Worm (Caenorhabditis elegans): ENCODE measurements around the gene F35C5.12.

Gene F35C5.12

ce11 chrII:12896666-12897065, 17.7 kb downstream of the F35C5.12 start:
- TF ChIP-seq pha-4 (tag; optimal IDR thresholded peaks at IDR 0.05) (no peak), ces-1 (GFP tag; optimal IDR thresholded peaks at IDR 0.05) (no peak), mab-5 (tag; optimal IDR thresholded peaks at IDR 0.05) (no peak)

ce11 chrII:12895078-12895670, 19.2 kb downstream of the F35C5.12 start, which contains the start of the genes clec-62 and clec-63:
TSS of gene clec-62 (minus strand) at chrII:12895128.
TSS of gene clec-63 (plus strand) at chrII:12895638.
- no peak for TF ChIP-seq flh-1 (GFP tag; optimal IDR thresholded peaks at IDR 0.05)
- TF ChIP-seq drap-1 (GFP tag; optimal IDR thresholded peaks at IDR 0.05), result no peak
- no peak for TF ChIP-seq ceh-83 (GFP tag; optimal IDR thresholded peaks at IDR 0.05)
- TF ChIP-seq ztf-11 (tag; optimal IDR thresholded peaks at IDR 0.05), result no peak
- TF ChIP-seq ceh-39 (tag; optimal IDR thresholded peaks at IDR 0.05), result no peak
- no peak for TF ChIP-seq zip-8 (tag; optimal IDR thresholded peaks at IDR 0.05)
- no peak for TF ChIP-seq bed-3 (GFP tag; optimal IDR thresholded peaks at IDR 0.05)
- no peak for TF ChIP-seq nhr-28 (tag; optimal IDR thresholded peaks at IDR 0.05)
- TF ChIP-seq unc-39 (tag; optimal IDR thresholded peaks at IDR 0.05), result no peak
- TF ChIP-seq ces-1 (GFP tag; optimal IDR thresholded peaks at IDR 0.05), result no peak
- no peak for TF ChIP-seq blmp-1 (tag; optimal IDR thresholded peaks at IDR 0.05)
- no peak for TF ChIP-seq snpc-4 (tag; optimal IDR thresholded peaks at IDR 0.05)
- no peak for TF ChIP-seq tbx-8 (GFP tag; optimal IDR thresholded peaks at IDR 0.05)
- TF ChIP-seq lin-13 (tag; optimal IDR thresholded peaks at IDR 0.05), result no peak
- TF ChIP-seq M03D4.4 (tag; optimal IDR thresholded peaks at IDR 0.05), result no peak
- TF ChIP-seq nhr-237 (tag; optimal IDR thresholded peaks at IDR 0.05), result no peak

- TF ChIP-seq ceh-43 (GFP tag; optimal IDR thresholded peaks at IDR 0.05) (no peak), snpc-4 (tag; optimal IDR thresholded peaks at IDR 0.05) (no peak), tbx-8 (GFP tag; optimal IDR thresholded peaks at IDR 0.05) (no peak), ceh-39 (tag; optimal IDR thresholded peaks at IDR 0.05) (no peak), nhr-237 (tag; optimal IDR thresholded peaks at IDR 0.05) (no peak), unc-120 (tag; optimal IDR thresholded peaks at IDR 0.05; ENCODE audit: poor library complexity, severe bottlenecking) (no peak), blmp-1 (tag; optimal IDR thresholded peaks at IDR 0.05) (no peak), M03D4.4 (tag; optimal IDR thresholded peaks at IDR 0.05) (no peak), mab-5 (tag; optimal IDR thresholded peaks at IDR 0.05) (no peak), drap-1 (GFP tag; optimal IDR thresholded peaks at IDR 0.05) (no peak), hlh-1 (tag; optimal IDR thresholded peaks at IDR 0.05) (no peak), unc-39 (tag; optimal IDR thresholded peaks at IDR 0.05) (no peak), lin-32 (GFP tag; optimal IDR thresholded peaks at IDR 0.05) (no peak), ces-1 (GFP tag; optimal IDR thresholded peaks at IDR 0.05) (no peak), lin-13 (tag; optimal IDR thresholded peaks at IDR 0.05) (no peak), sem-2 (GFP tag; optimal IDR thresholded peaks at IDR 0.05) (no peak)
Measured at ce11 chrII:12892407-12892806, 22.0 kb downstream of the F35C5.12 start.

DNA sequence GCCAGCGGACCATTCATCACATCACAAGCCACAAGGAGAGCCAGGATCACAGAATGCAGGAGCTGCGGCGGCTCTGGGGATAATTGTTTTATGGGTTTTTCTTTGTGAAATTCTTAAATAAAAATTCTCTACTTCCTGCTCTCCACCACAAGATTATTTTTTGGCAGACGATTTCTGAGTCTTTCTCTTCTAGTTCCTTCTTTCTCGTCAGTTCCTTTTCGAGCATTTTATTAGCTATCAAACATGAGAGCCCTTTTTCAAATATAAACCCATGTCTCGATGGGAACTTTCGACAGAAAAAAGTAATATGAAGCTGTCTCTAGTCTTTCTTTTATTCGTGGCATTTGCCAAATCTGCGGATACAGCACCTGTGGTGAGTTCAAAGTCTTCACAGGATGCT, 25.9 kb downstream of the F35C5.12 start, which contains the start of gene F35C5.3:
TSS of gene F35C5.3 (plus strand) at position 301 of the 400 bp plus-strand sequence.
- TF ChIP-seq nhr-2 (tag; optimal IDR thresholded peaks at IDR 0.05) (no peak), mls-2 (tag; optimal IDR thresholded peaks at IDR 0.05) (no peak), pha-4 (tag; optimal IDR thresholded peaks at IDR 0.05) (no peak), bed-3 (GFP tag; optimal IDR thresholded peaks at IDR 0.05) (no peak), ceh-43 (GFP tag; optimal IDR thresholded peaks at IDR 0.05) (no peak), elt-1 (tag; optimal IDR thresholded peaks at IDR 0.05; ENCODE audit: borderline replicate concordance, insufficient read depth) (no peak), zip-8 (tag; optimal IDR thresholded peaks at IDR 0.05) (no peak), nhr-76 (tag; optimal IDR thresholded peaks at IDR 0.05) (no peak), cnd-1 (tag; optimal IDR thresholded peaks at IDR 0.05) (no peak), ces-1 (GFP tag; optimal IDR thresholded peaks at IDR 0.05) (no peak), mep-1 (tag; optimal IDR thresholded peaks at IDR 0.05) (no peak), blmp-1 (tag; optimal IDR thresholded peaks at IDR 0.05) (no peak), ham-2 (GFP tag; optimal IDR thresholded peaks at IDR 0.05) (no peak), ceh-39 (tag; optimal IDR thresholded peaks at IDR 0.05) (no peak), sptf-1 (tag; optimal IDR thresholded peaks at IDR 0.05) (no peak), sem-2 (GFP tag; optimal IDR thresholded peaks at IDR 0.05) (no peak), unc-120 (tag; optimal IDR thresholded peaks at IDR 0.05; ENCODE audit: poor library complexity, severe bottlenecking) (no peak), nhr-12 (tag; optimal IDR thresholded peaks at IDR 0.05) (no peak), lsy-2 (tag; optimal IDR thresholded peaks at IDR 0.05) (no peak), nhr-28 (tag; optimal IDR thresholded peaks at IDR 0.05) (no peak)
